Fruit fly (Drosophila melanogaster) whole organism, adult: Measurements from ENCODE around the gene Adss.

Experiments
- CG11617 ChIP-seq: fragments of 200-800 bp; sonication (Bioruptor generic); optimal IDR thresholded peaks from 2 replicates; lab custom pipeline; 2017; ENCODE audit warnings: mild to moderate bottlenecking, missing biosample characterization, missing genetic modification reagents, missing genetic modification characterization
- CG33017 ChIP-seq: fragments of 200-800 bp; sonication (Bioruptor generic); optimal IDR thresholded peaks from 2 replicates; lab custom pipeline; 2018; ENCODE audit warnings: missing biosample characterization, mild to moderate bottlenecking, missing genetic modification characterization, moderate library complexity
- CG5204 ChIP-seq: fragments of 200-800 bp; sonication (Bioruptor generic); optimal IDR thresholded peaks from 2 replicates; lab custom pipeline; 2016; ENCODE audit warnings: missing biosample characterization, missing genetic modification characterization
- CG7045 ChIP-seq: fragments of 200-800 bp; sonication (Bioruptor generic); optimal IDR thresholded peaks from 2 replicates; lab custom pipeline; 2017; ENCODE audit warnings: missing biosample characterization, mild to moderate bottlenecking, missing genetic modification characterization
- Crg-1 ChIP-seq: fragments of 200-800 bp; sonication (Bioruptor generic); optimal IDR thresholded peaks from 2 replicates; lab custom pipeline; 2016; ENCODE audit warnings: missing biosample characterization, missing genetic modification characterization
- Hr96 ChIP-seq: fragments of 200-800 bp; sonication (Bioruptor generic); optimal IDR thresholded peaks from 2 replicates; lab custom pipeline; 2016; ENCODE audit warnings: missing biosample characterization, missing genetic modification characterization
- Mnt ChIP-seq: fragments of 200-800 bp; sonication (Bioruptor generic); optimal IDR thresholded peaks from 2 replicates; lab custom pipeline; 2016; ENCODE audit warnings: missing biosample characterization, mild to moderate bottlenecking, missing genetic modification characterization
- bab1 ChIP-seq: fragments of 200-800 bp; sonication (Bioruptor generic); optimal IDR thresholded peaks from 3 replicates; lab custom pipeline; 2019; ENCODE audit warnings: missing biosample characterization, mild to moderate bottlenecking, missing genetic modification characterization, moderate library complexity

dm6 chr3R:20830153-20830695 is at the start of gene Adss:
- TF ChIP-seq CG11617 (peak; percentile 64), bab1 (GFP tag; lab: Kevin White, UChicago) (peak; percentile 8), Crg-1 (peak; percentile 72), Mnt (peak; percentile 69), CG33017 (tag; lab: Kevin White, UChicago) (peak; percentile 24), Hr96 (GFP tag; lab: Kevin White, UChicago) (peak; percentile 40), CG7045 (peak; percentile 12), CG5204 (GFP tag; lab: Kevin White, UChicago) (no peak)
